Fruit fly (Drosophila melanogaster) whole organism, embryonic: Measurements from ENCODE around the gene tj.

Experiments
- ATbp ChIP-seq: fragments of 200-800 bp; sonication (Bioruptor generic); optimal IDR thresholded peaks from 2 replicates; lab custom pipeline; 2017; ENCODE audit warnings: missing biosample characterization, mild to moderate bottlenecking, missing genetic modification characterization, missing genetic modification reagents
- Ada2b ChIP-seq: fragments of 200-800 bp; sonication (Bioruptor generic); IDR thresholded peaks from 2 replicates; pipeline ENCODE4 v1.3.6; 2022; ENCODE audit warnings: missing biosample characterization, missing genetic modification characterization
- Adf1 ChIP-seq: fragments of 200-800 bp; sonication (Bioruptor generic); IDR thresholded peaks from 2 replicates; pipeline ENCODE4 v1.3.6; 2022; ENCODE audit warnings: missing biosample characterization, missing genetic modification characterization
- Atf-2 ChIP-seq: fragments of 200-800 bp; sonication (Bioruptor generic); optimal IDR thresholded peaks from 2 replicates; lab custom pipeline; 2016; ENCODE audit warnings: missing biosample characterization, missing genetic modification characterization
- CG10267 ChIP-seq: fragments of 200-800 bp; sonication (Bioruptor generic); optimal IDR thresholded peaks from 2 replicates; lab custom pipeline; 2018; ENCODE audit warnings: missing biosample characterization, mild to moderate bottlenecking, missing genetic modification characterization, moderate library complexity
- CG10565 ChIP-seq: fragments of 200-800 bp; sonication (Bioruptor generic); optimal IDR thresholded peaks from 3 replicates; lab custom pipeline; 2016; ENCODE audit warnings: missing biosample characterization, mild to moderate bottlenecking, missing genetic modification characterization
- CG11696 ChIP-seq: fragments of 200-800 bp; sonication (Bioruptor generic); IDR thresholded peaks from 2 replicates; pipeline ENCODE4 v1.3.6; 2022; ENCODE audit warnings: missing biosample characterization, missing genetic modification characterization
- CG13775 ChIP-seq: fragments of 200-800 bp; sonication (Bioruptor generic); optimal IDR thresholded peaks from 3 replicates; lab custom pipeline; 2017; ENCODE audit warnings: missing biosample characterization, mild to moderate bottlenecking, missing genetic modification characterization
- CG17328 ChIP-seq: fragments of 200-800 bp; sonication (Bioruptor generic); IDR thresholded peaks from 2 replicates; pipeline ENCODE4 v1.3.6; 2022; ENCODE audit warnings: missing biosample characterization, missing genetic modification characterization
- CG17802 ChIP-seq: fragments of 200-800 bp; sonication (Bioruptor generic); optimal IDR thresholded peaks from 2 replicates; lab custom pipeline; 2018; ENCODE audit warnings: missing biosample characterization, mild to moderate bottlenecking, missing genetic modification characterization, moderate library complexity
- CG32532 ChIP-seq: fragments of 200-800 bp; sonication (Bioruptor generic); IDR thresholded peaks from 2 replicates; pipeline ENCODE4 v1.3.6; 2022; ENCODE audit warnings: missing biosample characterization, missing genetic modification characterization
- CG3995 ChIP-seq: fragments of 200-800 bp; sonication (Bioruptor generic); optimal IDR thresholded peaks from 3 replicates; lab custom pipeline; 2016; ENCODE audit warnings: missing biosample characterization, missing genetic modification characterization
- CG43689 ChIP-seq: fragments of 200-800 bp; sonication (Bioruptor generic); IDR thresholded peaks from 2 replicates; pipeline ENCODE4 v1.3.6; 2022; ENCODE audit warnings: missing biosample characterization, missing genetic modification characterization
- CG7271 ChIP-seq: fragments of 200-800 bp; sonication (Bioruptor generic); optimal IDR thresholded peaks from 2 replicates; lab custom pipeline; 2018; ENCODE audit warnings: missing biosample characterization, mild to moderate bottlenecking, missing genetic modification characterization, moderate library complexity
- CG7987 ChIP-seq: fragments of 200-800 bp; sonication (Bioruptor generic); optimal IDR thresholded peaks from 2 replicates; lab custom pipeline; 2018; ENCODE audit warnings: missing biosample characterization, mild to moderate bottlenecking, missing genetic modification characterization, moderate library complexity
- CG9876 ChIP-seq: fragments of 200-800 bp; sonication (Bioruptor generic); optimal IDR thresholded peaks from 2 replicates; lab custom pipeline; 2016; ENCODE audit warnings: missing biosample characterization, missing genetic modification characterization
- E2f2 ChIP-seq: fragments of 200-800 bp; sonication (Bioruptor generic); IDR thresholded peaks from 2 replicates; pipeline ENCODE4 v1.3.6; 2022; ENCODE audit warnings: missing biosample characterization, missing genetic modification characterization
- HmgD ChIP-seq: fragments of 200-800 bp; sonication (Bioruptor generic); optimal IDR thresholded peaks from 3 replicates; lab custom pipeline; 2016; ENCODE audit warnings: missing biosample characterization, missing genetic modification characterization
- Jarid2 ChIP-seq: fragments of 200-800 bp; sonication (Bioruptor generic); optimal IDR thresholded peaks from 3 replicates; lab custom pipeline; 2017; ENCODE audit warnings: mild to moderate bottlenecking, missing biosample characterization, missing genetic modification reagents, missing genetic modification characterization
- NC2α ChIP-seq: fragments of 200-800 bp; sonication (Bioruptor generic); optimal IDR thresholded peaks from 2 replicates; lab custom pipeline; 2016; ENCODE audit warnings: missing biosample characterization, missing genetic modification characterization
- NfI ChIP-seq: fragments of 200-800 bp; sonication (Bioruptor generic); optimal IDR thresholded peaks from 3 replicates; lab custom pipeline; 2018; ENCODE audit warnings: missing biosample characterization, mild to moderate bottlenecking, missing genetic modification characterization, moderate library complexity
- Oli ChIP-seq: fragments of 200-800 bp; sonication (Bioruptor generic); optimal IDR thresholded peaks from 2 replicates; lab custom pipeline; 2018; ENCODE audit warnings: missing biosample characterization, mild to moderate bottlenecking, missing genetic modification characterization, moderate library complexity
- Sry-β ChIP-seq: fragments of 200-800 bp; sonication (Bioruptor generic); optimal IDR thresholded peaks from 2 replicates; lab custom pipeline; 2018; ENCODE audit warnings: missing biosample characterization, mild to moderate bottlenecking, missing genetic modification characterization, moderate library complexity
- Tbp ChIP-seq: fragments of >200 bp; optimal IDR thresholded peaks from 2 replicates; lab custom pipeline; 2018; ENCODE audit warnings: missing biosample characterization, missing genetic modification characterization
- YL-1 ChIP-seq: fragments of 200-800 bp; sonication (Bioruptor generic); optimal IDR thresholded peaks from 3 replicates; lab custom pipeline; 2017; ENCODE audit warnings: missing biosample characterization, mild to moderate bottlenecking, missing genetic modification characterization
- br ChIP-seq: fragments of >200 bp; optimal IDR thresholded peaks from 2 replicates; lab custom pipeline; 2017
- caup ChIP-seq: fragments of 200-800 bp; sonication (Bioruptor generic); optimal IDR thresholded peaks from 3 replicates; lab custom pipeline; 2017; ENCODE audit warnings: missing biosample characterization, mild to moderate bottlenecking, missing genetic modification characterization, moderate library complexity; ENCODE audit not compliant: severe bottlenecking
- chm ChIP-seq: fragments of 200-800 bp; sonication (Bioruptor generic); IDR thresholded peaks from 2 replicates; pipeline ENCODE4 v1.3.6; 2022; ENCODE audit warnings: missing biosample characterization, missing genetic modification characterization
- dm ChIP-seq: fragments of 200-800 bp; sonication (Bioruptor generic); optimal IDR thresholded peaks from 3 replicates; lab custom pipeline; 2016; ENCODE audit warnings: missing biosample characterization, missing genetic modification characterization
- dysf ChIP-seq: fragments of 200-800 bp; sonication (Bioruptor generic); IDR thresholded peaks from 3 replicates; pipeline ENCODE4 v1.3.6; 2022; ENCODE audit warnings: missing biosample characterization, missing genetic modification characterization
- fd3F ChIP-seq: fragments of 200-800 bp; sonication (Bioruptor generic); optimal IDR thresholded peaks from 2 replicates; lab custom pipeline; 2018; ENCODE audit warnings: missing biosample characterization, mild to moderate bottlenecking, missing genetic modification characterization, moderate library complexity
- fd64A ChIP-seq: fragments of 200-800 bp; sonication (Bioruptor generic); optimal IDR thresholded peaks from 3 replicates; lab custom pipeline; 2018; ENCODE audit warnings: missing biosample characterization, mild to moderate bottlenecking, missing genetic modification characterization
- h ChIP-seq: fragments of >200 bp; optimal IDR thresholded peaks from 2 replicates; lab custom pipeline; 2017
- ham ChIP-seq: fragments of 200-800 bp; sonication (Bioruptor generic); IDR thresholded peaks from 2 replicates; pipeline ENCODE4 v1.3.6; 2022; ENCODE audit warnings: missing biosample characterization, missing genetic modification characterization
- ind ChIP-seq: fragments of 200-800 bp; sonication (Bioruptor generic); optimal IDR thresholded peaks from 3 replicates; lab custom pipeline; 2016; ENCODE audit warnings: missing biosample characterization, missing genetic modification characterization
- lab ChIP-seq: fragments of 200-800 bp; sonication (Bioruptor generic); optimal IDR thresholded peaks from 3 replicates; lab custom pipeline; 2017; ENCODE audit warnings: missing biosample characterization, missing genetic modification characterization, mild to moderate bottlenecking, moderate library complexity, missing genetic modification reagents
- lilli ChIP-seq: fragments of 200-800 bp; sonication (Bioruptor generic); optimal IDR thresholded peaks from 3 replicates; lab custom pipeline; 2016; ENCODE audit warnings: missing biosample characterization, missing genetic modification characterization
- nau ChIP-seq: fragments of 200-800 bp; sonication (Bioruptor generic); optimal IDR thresholded peaks from 3 replicates; lab custom pipeline; 2017; ENCODE audit warnings: missing biosample characterization, mild to moderate bottlenecking, missing genetic modification characterization, missing genetic modification reagents
- nerfin-2 ChIP-seq: fragments of 200-800 bp; sonication (Bioruptor generic); IDR thresholded peaks from 2 replicates; pipeline ENCODE4 v1.3.6; 2022; ENCODE audit warnings: missing biosample characterization, missing genetic modification characterization; ENCODE audit not compliant: partially characterized antibody
- org-1 ChIP-seq: fragments of 200-800 bp; sonication (Bioruptor generic); optimal IDR thresholded peaks from 2 replicates; lab custom pipeline; 2017; ENCODE audit warnings: missing biosample characterization, missing genetic modification characterization
- pb ChIP-seq: fragments of 200-800 bp; sonication (Bioruptor generic); optimal IDR thresholded peaks from 3 replicates; lab custom pipeline; 2016; ENCODE audit warnings: missing biosample characterization, missing genetic modification characterization
- peb ChIP-seq: fragments of 200-800 bp; sonication (Bioruptor generic); IDR thresholded peaks from 2 replicates; pipeline ENCODE4 v1.3.6; 2022; ENCODE audit warnings: missing biosample characterization, missing genetic modification characterization
- row ChIP-seq: fragments of 200-800 bp; sonication (Bioruptor generic); IDR thresholded peaks from 3 replicates; pipeline ENCODE4 v1.3.6; 2022; ENCODE audit warnings: missing biosample characterization, missing genetic modification characterization
- sc ChIP-seq, 3 experiments: fragments of >200 bp in 2 of 3; fragments of 200-800 bp in 1 of 3; sonication (Bioruptor generic) in 1 of 3; optimal IDR thresholded peaks; 2 replicates in 2 of 3; 3 replicates in 1 of 3; lab custom pipeline; 2017; ENCODE audit warnings: mild to moderate bottlenecking in 1 of 3, missing biosample characterization in 1 of 3, missing genetic modification characterization in 1 of 3, missing genetic modification reagents in 1 of 3
- seq ChIP-seq: fragments of 200-800 bp; sonication (Bioruptor generic); IDR thresholded peaks from 2 replicates; pipeline ENCODE4 v1.3.6; 2022; ENCODE audit warnings: missing biosample characterization, missing genetic modification characterization
- shn ChIP-seq: fragments of 200-800 bp; sonication (Bioruptor generic); optimal IDR thresholded peaks from 3 replicates; lab custom pipeline; 2016; ENCODE audit warnings: missing biosample characterization, missing genetic modification characterization
- slou ChIP-seq: fragments of 200-800 bp; sonication (Bioruptor generic); optimal IDR thresholded peaks from 3 replicates; lab custom pipeline; 2016; ENCODE audit warnings: missing biosample characterization, missing genetic modification characterization
- trem ChIP-seq: fragments of 200-800 bp; optimal IDR thresholded peaks from 3 replicates; lab custom pipeline; 2019; ENCODE audit warnings: missing biosample characterization, mild to moderate bottlenecking, missing genetic modification characterization, moderate library complexity
- twi ChIP-seq: fragments of 200-800 bp; optimal IDR thresholded peaks from 2 replicates; lab custom pipeline; 2019; ENCODE audit warnings: missing biosample characterization, mild to moderate bottlenecking, missing genetic modification characterization, moderate library complexity
- zen2 ChIP-seq: fragments of 200-800 bp; sonication (Bioruptor generic); IDR thresholded peaks from 3 replicates; pipeline ENCODE4 v1.3.6; 2022; ENCODE audit warnings: missing biosample characterization, missing genetic modification characterization; ENCODE audit not compliant: partially characterized antibody

Gene tj

dm6 chr2L:19425765-19426329 lies 38.2 kb upstream of the tj start (continued):
- TF ChIP-seq dysf (GFP tag; lab: Robert Waterston, UW) (peak; percentile 82), ind (GFP tag; lab: Kevin White, UChicago) (peak; percentile 76), fd3F (peak; percentile 47), zen2 (GFP tag; lab: Robert Waterston, UW) (no peak), CG10267 (tag; lab: Kevin White, UChicago) (peak; percentile 51), CG32532 (GFP tag; lab: Robert Waterston, UW) (peak; percentile 83), lilli (peak; percentile 78), E2f2 (peak; percentile 49), CG7271 (tag; lab: Kevin White, UChicago) (no peak), seq (GFP tag; lab: Robert Waterston, UW) (peak; percentile 62; the same call in 1 of the 2 replicates), CG7987 (GFP tag; lab: Kevin White, UChicago) (no peak), trem (peak; percentile 57), slou (GFP tag; lab: Kevin White, UChicago) (peak; percentile 44), Jarid2 (peak; percentile 22), CG10565 (peak; percentile 20), YL-1 (GFP tag; lab: Kevin White, UChicago) (peak; percentile 31), ATbp (peak; percentile 60), lab (GFP tag; lab: Kevin White, UChicago) (peak; percentile 86), HmgD (GFP tag; lab: Kevin White, UChicago) (peak; percentile 16), CG43689 (peak; percentile 53), Tbp (GFP tag; lab: Kevin White, UChicago) (no peak), CG13775 (GFP tag; lab: Kevin White, UChicago) (peak; percentile 66), nerfin-2 (no peak), dm (no peak), CG17802 (tag; lab: Kevin White, UChicago) (peak; percentile 36), sc (optimal IDR thresholded peaks at IDR 0.05; lab: Kevin White, UChicago) (no peak), sc (GFP tag; optimal IDR thresholded peaks at IDR 0.05; lab: Kevin White, UChicago) (peak; percentile 14), twi (tag; lab: Kevin White, UChicago) (peak; percentile 45), NC2α (GFP tag; lab: Kevin White, UChicago) (no peak), shn (peak; percentile 42), nau (GFP tag; lab: Kevin White, UChicago) (peak; percentile 55), org-1 (GFP tag; lab: Kevin White, UChicago) (peak; percentile 66), br (lab: Kevin White, UChicago) (no peak), chm (GFP tag; lab: Robert Waterston, UW) (no peak), row (peak; percentile 87), peb (GFP tag; lab: Robert Waterston, UW) (peak; percentile 36; the same call in 1 of the 2 replicates), CG3995 (GFP tag; lab: Kevin White, UChicago) (peak; percentile 29), fd64A (GFP tag; lab: Kevin White, UChicago) (no peak), h (lab: Kevin White, UChicago) (no peak), Atf-2 (GFP tag; lab: Kevin White, UChicago) (peak; percentile 40), caup (GFP tag; lab: Kevin White, UChicago) (peak; percentile 50), pb (GFP tag; lab: Kevin White, UChicago) (peak; percentile 59), Adf1 (GFP tag; lab: Robert Waterston, UW) (peak; percentile 30), CG17328 (GFP tag; lab: Robert Waterston, UW) (peak; percentile 79), CG11696 (GFP tag; lab: Robert Waterston, UW) (peak; percentile 46; the same call in 1 of the 2 replicates), ham (no peak), Oli (tag; lab: Kevin White, UChicago) (peak; percentile 74), Sry-β (no peak), CG9876 (peak; percentile 39), NfI (peak; percentile 66), Ada2b (GFP tag; lab: Robert Waterston, UW) (peak; percentile 74)
